Worm (Caenorhabditis elegans) whole organism, L4 larva: ENCODE results near the gene srlf-2.

Experiments used
- D1046.2 ChIP-seq: fragments of 200-800 bp; sonication (Bioruptor generic); IDR thresholded peaks from 2 replicates; pipeline ENCODE4 v1.3.6; 2022; ENCODE audit warnings: missing genetic modification characterization, missing compliant biosample characterization
- aha-1 ChIP-seq: fragments of 150-350 bp; peaks from one replicate; lab custom pipeline; 2014; ENCODE audit warnings: missing biosample characterization, missing genetic modification characterization
- ceh-20 ChIP-seq: fragments of 200-800 bp; sonication (Bioruptor generic); IDR thresholded peaks from 2 replicates; pipeline ENCODE4 v1.3.6; 2022; ENCODE audit warnings: missing genetic modification reagents, missing genetic modification characterization, missing compliant biosample characterization
- ceh-28 ChIP-seq: fragments of 150-350 bp; optimal IDR thresholded peaks from 2 replicates; lab custom pipeline; 2014; ENCODE audit warnings: missing biosample characterization, missing genetic modification reagents, missing genetic modification characterization
- daf-16 ChIP-seq, 3 experiments: sonication (generic microtip); optimal IDR thresholded peaks; 2 replicates each; lab custom pipeline; 2016 to 2017; ENCODE audit warnings: missing genetic modification characterization in 3 of 3, missing genetic modification reagents in 3 of 3, mild to moderate bottlenecking in 2 of 3, missing compliant biosample characterization in 2 of 3, missing biosample characterization in 1 of 3, moderate library complexity in 1 of 3
- dmd-6 ChIP-seq: fragments of 200-800 bp; sonication (Bioruptor generic); IDR thresholded peaks from 2 replicates; pipeline ENCODE4 v1.3.6; 2022; ENCODE audit warnings: missing genetic modification reagents, missing genetic modification characterization, missing compliant biosample characterization
- dve-1 ChIP-seq: sonication (generic microtip); optimal IDR thresholded peaks from 2 replicates; lab custom pipeline; 2017; ENCODE audit warnings: antibody characterized with exemption, mild to moderate bottlenecking, missing genetic modification characterization, missing compliant biosample characterization; ENCODE audit not compliant: insufficient read depth
- egl-43 ChIP-seq: fragments of 200-800 bp; sonication (Bioruptor generic); IDR thresholded peaks from 2 replicates; pipeline ENCODE4 v1.3.6; 2022; ENCODE audit warnings: missing genetic modification reagents, missing genetic modification characterization, missing compliant biosample characterization
- fkh-10 ChIP-seq: fragments of 150-350 bp; optimal IDR thresholded peaks from 2 replicates; lab custom pipeline; 2014; ENCODE audit warnings: missing biosample characterization, missing genetic modification reagents, missing genetic modification characterization
- hif-1 ChIP-seq, 2 experiments: sonication (generic microtip); optimal IDR thresholded peaks; 2 replicates each; lab custom pipeline; 2016 to 2017; ENCODE audit warnings: missing compliant biosample characterization in 2 of 2, missing genetic modification characterization in 2 of 2, missing genetic modification reagents in 2 of 2, missing genotype in 2 of 2, mild to moderate bottlenecking in 1 of 2
- hlh-11 ChIP-seq: fragments of 200-800 bp; sonication (Bioruptor generic); optimal IDR thresholded peaks from 2 replicates; lab custom pipeline; 2018; ENCODE audit warnings: mild to moderate bottlenecking, missing genetic modification characterization, missing compliant biosample characterization
- jun-1 ChIP-seq: fragments of 150-350 bp; optimal IDR thresholded peaks from 2 replicates; lab custom pipeline; 2014; ENCODE audit warnings: missing biosample characterization, missing genetic modification reagents, missing genetic modification characterization
- lin-13 ChIP-seq: fragments of 150-350 bp; optimal IDR thresholded peaks from 2 replicates; lab custom pipeline; 2014; ENCODE audit warnings: missing biosample characterization, missing genetic modification reagents, missing genetic modification characterization
- mdl-1 ChIP-seq, 2 experiments: fragments of 150-350 bp in 1 of 2; sonication (generic microtip) in 1 of 2; optimal IDR thresholded peaks; 2 replicates each; lab custom pipeline; 2014 to 2017; ENCODE audit warnings: missing biosample characterization in 2 of 2, missing genetic modification characterization in 2 of 2
- mes-2 ChIP-seq: sonication (generic microtip); optimal IDR thresholded peaks from 2 replicates; lab custom pipeline; 2016; ENCODE audit warnings: missing genotype, mild to moderate bottlenecking, missing genetic modification characterization, missing compliant biosample characterization; ENCODE audit not compliant: poor library complexity, severe bottlenecking
- nhr-10 ChIP-seq: fragments of 150-350 bp; optimal IDR thresholded peaks from 2 replicates; lab custom pipeline; 2014; ENCODE audit warnings: missing biosample characterization, missing genetic modification characterization
- nhr-237 ChIP-seq: sonication (generic microtip); optimal IDR thresholded peaks from 2 replicates; lab custom pipeline; 2017; ENCODE audit warnings: missing biosample characterization, missing genetic modification characterization
- nhr-28 ChIP-seq: fragments of 150-350 bp; optimal IDR thresholded peaks from 2 replicates; lab custom pipeline; 2014; ENCODE audit warnings: missing biosample characterization, missing genetic modification characterization
- nhr-41 ChIP-seq: fragments of 200-800 bp; sonication (Bioruptor generic); IDR thresholded peaks from 2 replicates; pipeline ENCODE4 v1.3.6; 2022; ENCODE audit warnings: missing genetic modification reagents, missing genetic modification characterization, missing compliant biosample characterization
- nhr-77 ChIP-seq: fragments of 150-350 bp; optimal IDR thresholded peaks from 2 replicates; lab custom pipeline; 2014; ENCODE audit warnings: missing biosample characterization, missing genetic modification characterization
- pha-4 ChIP-seq, 2 experiments: fragments of 150-350 bp in 1 of 2; fragments of 200-800 bp in 1 of 2; sonication (Bioruptor generic) in 1 of 2; IDR thresholded peaks in 1 of 2; optimal IDR thresholded peaks in 1 of 2; 2 replicates each; pipeline versions ENCODE4 v1.3.6 to Lab custom; 2014 to 2022; ENCODE audit warnings: missing genetic modification characterization in 2 of 2, missing genetic modification reagents in 2 of 2, missing biosample characterization in 1 of 2, missing compliant biosample characterization in 1 of 2
- php-3 ChIP-seq: fragments of 200-800 bp; sonication (Bioruptor generic); IDR thresholded peaks from 2 replicates; pipeline ENCODE4 v1.3.6; 2022; ENCODE audit warnings: missing genetic modification reagents, missing genetic modification characterization, missing compliant biosample characterization
- pqm-1 ChIP-seq: sonication (generic microtip); optimal IDR thresholded peaks from 2 replicates; lab custom pipeline; 2017; ENCODE audit warnings: missing biosample characterization, missing genetic modification characterization
- saeg-2 ChIP-seq: fragments of 200-800 bp; sonication (Bioruptor generic); IDR thresholded peaks from 2 replicates; pipeline ENCODE4 v1.3.6; 2022; ENCODE audit warnings: missing genetic modification reagents, missing genetic modification characterization, missing compliant biosample characterization
- skn-1 ChIP-seq: fragments of 150-350 bp; optimal IDR thresholded peaks from 2 replicates; lab custom pipeline; 2014; ENCODE audit warnings: missing biosample characterization, missing genetic modification characterization
- snpc-4 ChIP-seq: fragments of 150-350 bp; optimal IDR thresholded peaks from 2 replicates; lab custom pipeline; 2014; ENCODE audit warnings: missing biosample characterization, missing genetic modification characterization
- spr-1 ChIP-seq: sonication (generic microtip); optimal IDR thresholded peaks from 2 replicates; lab custom pipeline; 2016; ENCODE audit warnings: mild to moderate bottlenecking, missing genetic modification characterization, missing compliant biosample characterization
- unc-130 ChIP-seq: sonication (generic microtip); optimal IDR thresholded peaks from 2 replicates; lab custom pipeline; 2016; ENCODE audit warnings: missing genetic modification reagents, missing genetic modification characterization, missing compliant biosample characterization
- zag-1 ChIP-seq: fragments of 150-350 bp; optimal IDR thresholded peaks from 2 replicates; lab custom pipeline; 2014; ENCODE audit warnings: missing biosample characterization, missing genetic modification characterization
- zfp-2 ChIP-seq: sonication (generic microtip); optimal IDR thresholded peaks from 2 replicates; lab custom pipeline; 2016; ENCODE audit warnings: mild to moderate bottlenecking, missing genetic modification characterization, missing compliant biosample characterization
- zip-2 ChIP-seq: fragments of 150-350 bp; optimal IDR thresholded peaks from 2 replicates; lab custom pipeline; 2014; ENCODE audit warnings: missing biosample characterization, missing genetic modification characterization

The srlf-2 gene

DNA sequence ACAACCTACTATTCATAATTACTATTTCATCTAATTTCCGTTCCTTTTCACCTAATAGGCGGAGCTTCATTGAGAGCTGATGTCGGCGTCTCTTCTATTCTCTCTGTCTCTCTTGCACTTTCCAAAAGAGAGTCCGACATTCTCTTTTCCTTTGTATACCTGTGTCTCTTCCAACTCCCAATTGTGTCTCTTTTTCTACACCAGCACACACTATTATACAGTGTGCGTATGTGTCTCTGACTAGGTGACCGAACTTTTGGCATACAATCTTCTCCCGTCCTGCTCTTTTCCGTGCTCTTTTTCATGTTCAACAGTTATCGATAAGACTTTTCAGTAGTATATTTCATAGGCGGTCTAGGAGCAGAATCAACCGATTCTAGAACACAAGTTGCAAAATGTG, 50.3 kb downstream of the srlf-2 start:
- no peak for TF ChIP-seq saeg-2 (GFP tag; lab: Robert Waterston, UW)
- no peak for TF ChIP-seq snpc-4 (tag; lab: Kevin White, UChicago)
- no peak for TF ChIP-seq jun-1 (tag; lab: Kevin White, UChicago)
- TF ChIP-seq php-3 (GFP tag; lab: Robert Waterston, UW), result no peak
- TF ChIP-seq skn-1 (tag; lab: Kevin White, UChicago), result no peak
- TF ChIP-seq aha-1 (tag; lab: Kevin White, UChicago), result no peak
- no peak for TF ChIP-seq ceh-20 (GFP tag; lab: Robert Waterston, UW)
- TF ChIP-seq nhr-237 (tag; lab: Kevin White, UChicago), result no peak
- peak; percentile 66 for TF ChIP-seq hlh-11 (tag; lab: Kevin White, UChicago)
- 0 out of 2 replicates have a peak, but pooled peaks have one; percentile 21 for TF ChIP-seq nhr-41 (GFP tag; lab: Robert Waterston, UW)
- peak; percentile 44 for TF ChIP-seq dve-1 (tag; lab: Kevin White, UChicago)
- TF ChIP-seq mdl-1 (tag; optimal IDR thresholded peaks at IDR 0.05; lab: Kevin White, UChicago), result no peak
- TF ChIP-seq dmd-6 (GFP tag; lab: Robert Waterston, UW), result peak; percentile 73
- TF ChIP-seq unc-130 (GFP tag; lab: Kevin White, UChicago), result no peak
- TF ChIP-seq lin-13 (GFP tag; lab: Kevin White, UChicago), result no peak
- TF ChIP-seq zfp-2 (tag; lab: Kevin White, UChicago), result no peak
- TF ChIP-seq daf-16 (GFP tag; optimal IDR thresholded peaks at IDR 0.05; lab: Kevin White, UChicago), result no peak
- peak; percentile 48 for TF ChIP-seq daf-16 (tag; optimal IDR thresholded peaks at IDR 0.05; lab: Kevin White, UChicago)
- no peak for TF ChIP-seq pha-4 (GFP tag; IDR thresholded peaks at IDR 0.05; lab: Robert Waterston, UW)
- no peak for TF ChIP-seq pha-4 (tag; optimal IDR thresholded peaks at IDR 0.05; lab: Kevin White, UChicago)
- peak; percentile 71 for TF ChIP-seq nhr-28
- TF ChIP-seq egl-43 (GFP tag; lab: Robert Waterston, UW), result no peak
- TF ChIP-seq nhr-77 (tag; lab: Kevin White, UChicago), result peak; percentile 18
- TF ChIP-seq zip-2, result no peak
- TF ChIP-seq pqm-1 (tag; lab: Kevin White, UChicago), result peak; percentile 82
- peak; percentile 61 for TF ChIP-seq mes-2 (tag; lab: Kevin White, UChicago)
- TF ChIP-seq fkh-10 (GFP tag; lab: Kevin White, UChicago), result no peak
- TF ChIP-seq ceh-28 (tag; lab: Kevin White, UChicago), result no peak
- TF ChIP-seq zag-1 (tag; lab: Kevin White, UChicago), result no peak
- no peak for TF ChIP-seq nhr-10 (tag; lab: Kevin White, UChicago)
- TF ChIP-seq spr-1 (tag; lab: Kevin White, UChicago), result no peak
- TF ChIP-seq hif-1 (tag; optimal IDR thresholded peaks at IDR 0.05; lab: Kevin White, UChicago), result no peak
- no peak for TF ChIP-seq D1046.2 (GFP tag; lab: Robert Waterston, UW)
- TF ChIP-seq, all 104 proteins: peak for 9
